Fruit fly (Drosophila melanogaster) whole organism, embryonic: ENCODE measurements around the gene RfC3.

ENCODE experiments used
- CG10147 ChIP-seq: fragments of 200-800 bp; sonication (Bioruptor generic); optimal IDR thresholded peaks from 2 replicates; lab custom pipeline; 2019; ENCODE audit warnings: missing biosample characterization, mild to moderate bottlenecking, missing genetic modification characterization, moderate library complexity
- CG10543 ChIP-seq: fragments of 200-800 bp; sonication (Bioruptor generic); optimal IDR thresholded peaks from 3 replicates; lab custom pipeline; 2017; ENCODE audit warnings: missing biosample characterization, mild to moderate bottlenecking, missing genetic modification characterization, moderate library complexity
- CG10565 ChIP-seq: fragments of 200-800 bp; sonication (Bioruptor generic); optimal IDR thresholded peaks from 3 replicates; lab custom pipeline; 2016; ENCODE audit warnings: missing biosample characterization, mild to moderate bottlenecking, missing genetic modification characterization
- CG11093 ChIP-seq: fragments of 200-800 bp; sonication (Bioruptor generic); IDR thresholded peaks from 3 replicates; pipeline ENCODE4 v1.3.6; 2022; ENCODE audit warnings: missing biosample characterization, missing genetic modification characterization
- CG11398 ChIP-seq: fragments of 200-800 bp; sonication (Bioruptor generic); optimal IDR thresholded peaks from 2 replicates; lab custom pipeline; 2016; ENCODE audit warnings: missing biosample characterization, missing genetic modification characterization
- CG12219 ChIP-seq: fragments of 200-800 bp; sonication (Bioruptor generic); optimal IDR thresholded peaks from 3 replicates; lab custom pipeline; 2018; ENCODE audit warnings: missing biosample characterization, mild to moderate bottlenecking, missing genetic modification characterization
- CG12769 ChIP-seq: fragments of 200-800 bp; sonication (Bioruptor generic); optimal IDR thresholded peaks from 2 replicates; lab custom pipeline; 2019; ENCODE audit warnings: missing biosample characterization, mild to moderate bottlenecking, missing genetic modification characterization, moderate library complexity
- CG13123 ChIP-seq: fragments of 200-800 bp; sonication (Bioruptor generic); optimal IDR thresholded peaks from 2 replicates; lab custom pipeline; 2016; ENCODE audit warnings: missing biosample characterization, missing genetic modification characterization
- CG14050 ChIP-seq: fragments of 200-800 bp; sonication (Bioruptor generic); IDR thresholded peaks from 3 replicates; pipeline ENCODE4 v1.3.6; 2022; ENCODE audit warnings: missing biosample characterization, missing genetic modification characterization
- CG14667 ChIP-seq: fragments of 200-800 bp; sonication (Bioruptor generic); IDR thresholded peaks from 2 replicates; pipeline ENCODE4 v1.3.6; 2022; ENCODE audit warnings: missing biosample characterization, missing genetic modification characterization
- CG15011 ChIP-seq: fragments of 200-800 bp; sonication (Bioruptor generic); optimal IDR thresholded peaks from 3 replicates; lab custom pipeline; 2018; ENCODE audit warnings: missing biosample characterization, mild to moderate bottlenecking, missing genetic modification characterization
- CG18262 ChIP-seq: fragments of 200-800 bp; optimal IDR thresholded peaks from 3 replicates; lab custom pipeline; 2019; ENCODE audit warnings: missing biosample characterization, mild to moderate bottlenecking, missing genetic modification characterization, moderate library complexity
- CG2712 ChIP-seq: fragments of 200-800 bp; optimal IDR thresholded peaks from 3 replicates; lab custom pipeline; 2019; ENCODE audit warnings: missing biosample characterization, mild to moderate bottlenecking, missing genetic modification characterization, moderate library complexity
- CG30431 ChIP-seq: fragments of 200-800 bp; sonication (Bioruptor generic); optimal IDR thresholded peaks from 2 replicates; lab custom pipeline; 2017; ENCODE audit warnings: missing biosample characterization, missing genetic modification characterization
- CG6689 ChIP-seq: fragments of 200-800 bp; sonication (Bioruptor generic); IDR thresholded peaks from 2 replicates; pipeline ENCODE4 v1.3.6; 2022; ENCODE audit warnings: missing biosample characterization, missing genetic modification characterization
- CG7745 ChIP-seq: fragments of 200-800 bp; sonication (Bioruptor generic); optimal IDR thresholded peaks from 2 replicates; lab custom pipeline; 2018; ENCODE audit warnings: missing biosample characterization, mild to moderate bottlenecking, missing genetic modification characterization, moderate library complexity
- CG8290 ChIP-seq, 3 experiments: fragments of 200-800 bp; sonication (Bioruptor generic); optimal IDR thresholded peaks; 2 replicates each; lab custom pipeline; 2016 to 2019; ENCODE audit warnings: missing biosample characterization in 3 of 3, missing genetic modification characterization in 3 of 3, mild to moderate bottlenecking in 2 of 3, moderate library complexity in 1 of 3
- CG9817 ChIP-seq: fragments of 200-800 bp; sonication (Bioruptor generic); optimal IDR thresholded peaks from 2 replicates; lab custom pipeline; 2018; ENCODE audit warnings: missing biosample characterization, mild to moderate bottlenecking, missing genetic modification characterization, moderate library complexity
- Dref ChIP-seq: fragments of 200-800 bp; sonication (Bioruptor generic); IDR thresholded peaks from 2 replicates; pipeline ENCODE4 v1.3.6; 2022; ENCODE audit warnings: missing biosample characterization, missing genetic modification characterization
- H2.0 ChIP-seq: fragments of 200-800 bp; sonication (Bioruptor generic); IDR thresholded peaks from 2 replicates; pipeline ENCODE4 v1.3.6; 2022; ENCODE audit warnings: missing biosample characterization, missing genetic modification characterization
- Hsf ChIP-seq: fragments of 200-800 bp; sonication (Bioruptor generic); optimal IDR thresholded peaks from 3 replicates; lab custom pipeline; 2016; ENCODE audit warnings: missing biosample characterization, missing genetic modification characterization
- Lim3 ChIP-seq: fragments of 200-800 bp; sonication (Bioruptor generic); IDR thresholded peaks from 2 replicates; pipeline ENCODE4 v1.3.6; 2022; ENCODE audit warnings: missing biosample characterization, missing genetic modification characterization
- Mrtf ChIP-seq: fragments of 200-800 bp; sonication (Bioruptor generic); IDR thresholded peaks from 3 replicates; pipeline ENCODE4 v1.3.6; 2022; ENCODE audit warnings: missing biosample characterization, missing genetic modification characterization
- NC2β ChIP-seq: fragments of 200-800 bp; sonication (Bioruptor generic); optimal IDR thresholded peaks from 2 replicates; lab custom pipeline; 2016; ENCODE audit warnings: missing biosample characterization, missing genetic modification characterization
- Nf-YC ChIP-seq: fragments of 200-800 bp; optimal IDR thresholded peaks from 3 replicates; lab custom pipeline; 2019; ENCODE audit warnings: missing biosample characterization, mild to moderate bottlenecking, missing genetic modification characterization, moderate library complexity
- Opbp ChIP-seq: fragments of 200-800 bp; sonication (Bioruptor generic); IDR thresholded peaks from 3 replicates; pipeline ENCODE4 v1.3.6; 2022; ENCODE audit warnings: missing biosample characterization, missing genetic modification characterization; ENCODE audit not compliant: partially characterized antibody
- Sin3A ChIP-seq: fragments of >200 bp; optimal IDR thresholded peaks from 2 replicates; lab custom pipeline; 2018
- Sry-β ChIP-seq: fragments of 200-800 bp; sonication (Bioruptor generic); optimal IDR thresholded peaks from 2 replicates; lab custom pipeline; 2018; ENCODE audit warnings: missing biosample characterization, mild to moderate bottlenecking, missing genetic modification characterization, moderate library complexity
- ap ChIP-seq: fragments of 200-800 bp; sonication (Bioruptor generic); IDR thresholded peaks from 2 replicates; pipeline ENCODE4 v1.3.6; 2022; ENCODE audit warnings: missing biosample characterization, missing genetic modification characterization
- ato ChIP-seq: fragments of 200-800 bp; sonication (Bioruptor generic); IDR thresholded peaks from 2 replicates; pipeline ENCODE4 v1.3.6; 2022; ENCODE audit warnings: missing biosample characterization, missing genetic modification characterization; ENCODE audit not compliant: partially characterized antibody
- bowl ChIP-seq: fragments of 200-800 bp; sonication (Bioruptor generic); IDR thresholded peaks from 2 replicates; pipeline ENCODE4 v1.3.6; 2022; ENCODE audit warnings: missing biosample characterization, missing genetic modification characterization
- chinmo ChIP-seq: fragments of 200-800 bp; sonication (Bioruptor generic); IDR thresholded peaks from 4 replicates; pipeline ENCODE4 v1.3.6; 2022; ENCODE audit warnings: missing biosample characterization, missing genetic modification characterization; ENCODE audit not compliant: partially characterized antibody
- dm ChIP-seq: fragments of 200-800 bp; sonication (Bioruptor generic); optimal IDR thresholded peaks from 3 replicates; lab custom pipeline; 2016; ENCODE audit warnings: missing biosample characterization, missing genetic modification characterization
- eve ChIP-seq, 2 experiments: fragments of >200 bp; optimal IDR thresholded peaks; 2 replicates each; lab custom pipeline; 2017; ENCODE audit warnings: missing biosample characterization in 2 of 2, missing genetic modification characterization in 2 of 2
- fd102C ChIP-seq: fragments of 200-800 bp; sonication (Bioruptor generic); optimal IDR thresholded peaks from 2 replicates; lab custom pipeline; 2018; ENCODE audit warnings: missing biosample characterization, mild to moderate bottlenecking, missing genetic modification characterization, moderate library complexity
- gcm ChIP-seq: fragments of 200-800 bp; sonication (Bioruptor generic); optimal IDR thresholded peaks from 2 replicates; lab custom pipeline; 2019; ENCODE audit warnings: missing biosample characterization, mild to moderate bottlenecking, missing genetic modification characterization, moderate library complexity
- gfzf ChIP-seq: fragments of 200-800 bp; sonication (Bioruptor generic); optimal IDR thresholded peaks from 2 replicates; lab custom pipeline; 2016; ENCODE audit warnings: missing biosample characterization, mild to moderate bottlenecking, missing genetic modification characterization, moderate library complexity
- insv ChIP-seq, 2 experiments: fragments of 200-800 bp; sonication (Bioruptor generic); optimal IDR thresholded peaks; 3 replicates each; lab custom pipeline; 2016 to 2018; ENCODE audit warnings: missing biosample characterization in 2 of 2, missing genetic modification characterization in 2 of 2
- knrl ChIP-seq: fragments of 200-800 bp; sonication (Bioruptor generic); IDR thresholded peaks from 3 replicates; pipeline ENCODE4 v1.3.6; 2022; ENCODE audit warnings: missing biosample characterization, missing genetic modification characterization; ENCODE audit not compliant: partially characterized antibody
- lbe ChIP-seq: fragments of 200-800 bp; sonication (Bioruptor generic); optimal IDR thresholded peaks from 2 replicates; lab custom pipeline; 2016; ENCODE audit warnings: missing biosample characterization, mild to moderate bottlenecking, missing genetic modification characterization
- ranshi ChIP-seq: fragments of 200-800 bp; sonication (Bioruptor generic); IDR thresholded peaks from 2 replicates; pipeline ENCODE4 v1.3.6; 2022; ENCODE audit warnings: missing biosample characterization, missing genetic modification characterization
- seq ChIP-seq: fragments of 200-800 bp; sonication (Bioruptor generic); IDR thresholded peaks from 2 replicates; pipeline ENCODE4 v1.3.6; 2022; ENCODE audit warnings: missing biosample characterization, missing genetic modification characterization
- sim ChIP-seq: fragments of 200-800 bp; sonication (Bioruptor generic); IDR thresholded peaks from 2 replicates; pipeline ENCODE4 v1.3.6; 2022; ENCODE audit warnings: missing biosample characterization, missing genetic modification characterization
- sob ChIP-seq: fragments of 200-800 bp; sonication (Bioruptor generic); IDR thresholded peaks from 2 replicates; pipeline ENCODE4 v1.3.6; 2022; ENCODE audit warnings: missing biosample characterization, missing genetic modification characterization
- sug ChIP-seq: fragments of 200-800 bp; optimal IDR thresholded peaks from 2 replicates; lab custom pipeline; 2019; ENCODE audit warnings: missing biosample characterization, mild to moderate bottlenecking, missing genetic modification characterization, moderate library complexity
- tin ChIP-seq: fragments of 200-800 bp; sonication (Bioruptor generic); optimal IDR thresholded peaks from 3 replicates; lab custom pipeline; 2016; ENCODE audit warnings: missing biosample characterization, missing genetic modification characterization
- ttk ChIP-seq: fragments of 200-800 bp; sonication (Bioruptor generic); IDR thresholded peaks from 2 replicates; pipeline ENCODE4 v2.1.2; 2022; ENCODE audit warnings: missing biosample characterization, missing genetic modification characterization
- wdn ChIP-seq: fragments of 200-800 bp; sonication (Bioruptor generic); IDR thresholded peaks from 2 replicates; pipeline ENCODE4 v1.3.6; 2022; ENCODE audit warnings: missing biosample characterization, missing genetic modification characterization
- wek ChIP-seq: fragments of 200-800 bp; sonication (Bioruptor generic); optimal IDR thresholded peaks from 3 replicates; lab custom pipeline; 2018; ENCODE audit warnings: missing biosample characterization, mild to moderate bottlenecking, missing genetic modification characterization, moderate library complexity

Gene RfC3

dm6 chr2L:10381890-10382450 lies 37.0 kb upstream of the RfC3 start, which contains the start of gene CG5096 (continued):
- TF ChIP-seq CG2712 (tag; lab: Kevin White, UChicago) (peak; percentile 90), CG13123 (GFP tag; lab: Kevin White, UChicago) (peak; percentile 71), Sin3A (lab: Kevin White, UChicago) (no peak), gfzf (GFP tag; lab: Kevin White, UChicago) (no peak), bowl (GFP tag; lab: Robert Waterston, UW) (peak; percentile 53; the same call in 1 of the 2 replicates), insv (GFP tag; optimal IDR thresholded peaks at IDR 0.05; lab: Kevin White, UChicago) (peak in 1 of 2 experiments; percentile 12), chinmo (no peak), fd102C (GFP tag; lab: Kevin White, UChicago) (no peak), tin (GFP tag; lab: Kevin White, UChicago) (peak; percentile 67), ranshi (GFP tag; lab: Robert Waterston, UW) (peak; percentile 91; the same call in 1 of the 2 replicates), Hsf (GFP tag; lab: Kevin White, UChicago) (peak; percentile 79), CG7745 (tag; lab: Kevin White, UChicago) (no peak), CG12769 (tag; lab: Kevin White, UChicago) (peak; percentile 95), CG18262 (tag; lab: Kevin White, UChicago) (peak; percentile 87), CG30431 (peak; percentile 52), ttk (GFP tag; lab: Robert Waterston, UW) (peak; percentile 82; the same call in 1 of the 2 replicates), Dref (GFP tag; lab: Robert Waterston, UW) (no peak), CG14050 (peak; percentile 87), sim (GFP tag; lab: Robert Waterston, UW) (peak; percentile 70; the same call in 1 of the 2 replicates), CG14667 (no peak; the same call in 1 of the 2 replicates), dm (GFP tag; lab: Kevin White, UChicago) (peak; percentile 55), CG12219 (GFP tag; lab: Kevin White, UChicago) (peak; percentile 89), ato (GFP tag; lab: Robert Waterston, UW) (no peak), CG6689 (GFP tag; lab: Robert Waterston, UW) (peak; percentile 89), CG9817 (tag; lab: Kevin White, UChicago) (peak; percentile 85), CG11398 (peak; percentile 62), CG15011 (GFP tag; lab: Kevin White, UChicago) (peak; percentile 84), Mrtf (GFP tag; lab: Robert Waterston, UW) (no peak; the same call in 2 of the 3 replicates), CG10543 (GFP tag; lab: Kevin White, UChicago) (peak; percentile 49), H2.0 (GFP tag; lab: Robert Waterston, UW) (peak; percentile 79), CG10565 (GFP tag; lab: Kevin White, UChicago) (no peak), eve (GFP tag; optimal IDR thresholded peaks at IDR 0.05; lab: Kevin White, UChicago) (peak in 1 of 2 experiments; percentile 78), CG11093 (GFP tag; lab: Robert Waterston, UW) (peak; percentile 65; the same call in 1 of the 3 replicates), NC2β (GFP tag; lab: Kevin White, UChicago) (peak; percentile 19), seq (GFP tag; lab: Robert Waterston, UW) (peak; percentile 89), CG8290 (GFP tag; optimal IDR thresholded peaks at IDR 0.05; lab: Kevin White, UChicago) (no peak), CG8290 (tag; optimal IDR thresholded peaks at IDR 0.05; lab: Kevin White, UChicago) (peak in 1 of 2 experiments; percentile 92), CG10147 (GFP tag; lab: Kevin White, UChicago) (peak; percentile 85), wdn (peak; percentile 79), knrl (GFP tag; lab: Robert Waterston, UW) (no peak), sug (tag; lab: Kevin White, UChicago) (peak; percentile 89), Nf-YC (tag; lab: Kevin White, UChicago) (peak; percentile 69), sob (GFP tag; lab: Robert Waterston, UW) (peak; percentile 92; the same call in 1 of the 2 replicates), Opbp (GFP tag; lab: Robert Waterston, UW) (no peak), wek (GFP tag; lab: Kevin White, UChicago) (peak; percentile 48), ap (GFP tag; lab: Robert Waterston, UW) (peak; percentile 84), lbe (GFP tag; lab: Kevin White, UChicago) (peak; percentile 62), Sry-β (GFP tag; lab: Kevin White, UChicago) (peak; percentile 22), gcm (GFP tag; lab: Kevin White, UChicago) (peak; percentile 87), Lim3 (GFP tag; lab: Robert Waterston, UW) (peak; percentile 55; the same call in 1 of the 2 replicates)
